Fruit fly (Drosophila melanogaster): ENCODE measurements around the gene Atet.

Gene Atet

dm6 chr2L:4364914-4365313 is 31.2 kb downstream of the Atet start:
- TF ChIP-seq Spps (tag; optimal IDR thresholded peaks at IDR 0.05) (peak; percentile 20), CG3407 (GFP tag; optimal IDR thresholded peaks at IDR 0.05) (peak; percentile 5), insv (GFP tag; optimal IDR thresholded peaks at IDR 0.05) (no peak), ranshi (GFP tag; IDR thresholded peaks at IDR 0.05) (no peak), Nf-YB (GFP tag; optimal IDR thresholded peaks at IDR 0.05) (peak; percentile 5), CG2129 (GFP tag; IDR thresholded peaks at IDR 0.05; ENCODE audit: partially characterized antibody) (no peak), CG15696 (tag; optimal IDR thresholded peaks at IDR 0.05) (peak; percentile 55), D19A (tag; optimal IDR thresholded peaks at IDR 0.05) (peak; percentile 37), CG2202 (tag; optimal IDR thresholded peaks at IDR 0.05) (peak; percentile 50), lola (GFP tag; optimal IDR thresholded peaks at IDR 0.05) (peak in 1 of 3 experiments; percentile 41), CG15479 (GFP tag; optimal IDR thresholded peaks at IDR 0.05) (peak; percentile 49), CG31441 (GFP tag; IDR thresholded peaks at IDR 0.05) (0 out of 2 replicates have a peak, but pooled peaks have one; percentile 24), Kr (GFP tag; optimal IDR thresholded peaks at IDR 0.05) (peak; percentile 54), CG33557 (GFP tag; optimal IDR thresholded peaks at IDR 0.05) (peak; percentile 54), Lhr (GFP tag; optimal IDR thresholded peaks at IDR 0.05) (peak; percentile 1), CG6813 (GFP tag; optimal IDR thresholded peaks at IDR 0.05) (peak; percentile 44), unpg (GFP tag; optimal IDR thresholded peaks at IDR 0.05) (peak; percentile 0), CG8290 (GFP tag; optimal IDR thresholded peaks at IDR 0.05) (no peak), CG8290 (tag; optimal IDR thresholded peaks at IDR 0.05) (no peak), CG18262 (tag; optimal IDR thresholded peaks at IDR 0.05) (peak; percentile 30), dmrt11E (tag; optimal IDR thresholded peaks at IDR 0.05) (peak; percentile 23), CG1603 (tag; optimal IDR thresholded peaks at IDR 0.05) (peak; percentile 44), gsb-n (tag; optimal IDR thresholded peaks at IDR 0.05) (peak; percentile 73), z (GFP tag; IDR thresholded peaks at IDR 0.05) (0 out of 3 replicates have a peak, but pooled peaks have one; percentile 41), org-1 (GFP tag; optimal IDR thresholded peaks at IDR 0.05) (peak; percentile 15), prd (optimal IDR thresholded peaks at IDR 0.05) (no peak), prd (GFP tag; IDR thresholded peaks at IDR 0.05) (no peak), CG8924 (tag; optimal IDR thresholded peaks at IDR 0.05) (peak; percentile 7), CHES-1-like (GFP tag; optimal IDR thresholded peaks at IDR 0.05) (no peak), CG10979 (tag; optimal IDR thresholded peaks at IDR 0.05) (peak; percentile 14), CG9727 (GFP tag; optimal IDR thresholded peaks at IDR 0.05) (peak; percentile 38), ac (GFP tag; optimal IDR thresholded peaks at IDR 0.05) (peak; percentile 50), CG14710 (tag; optimal IDR thresholded peaks at IDR 0.05) (peak; percentile 8), CG2712 (tag; optimal IDR thresholded peaks at IDR 0.05) (peak; percentile 15), Blimp-1 (GFP tag; optimal IDR thresholded peaks at IDR 0.05) (peak; percentile 44), Lpt (GFP tag; optimal IDR thresholded peaks at IDR 0.05) (no peak), Med (GFP tag) (peak; percentile 5), CG34376 (GFP tag; optimal IDR thresholded peaks at IDR 0.05) (no peak), CG2875 (GFP tag; optimal IDR thresholded peaks at IDR 0.05) (peak; percentile 25), oc (tag; optimal IDR thresholded peaks at IDR 0.05) (peak; percentile 15), Xrp1 (GFP tag; IDR thresholded peaks at IDR 0.05) (peak; percentile 43; the same call in 1 of the 2 replicates), Oli (tag; optimal IDR thresholded peaks at IDR 0.05) (no peak), cad (GFP tag; optimal IDR thresholded peaks at IDR 0.05) (peak; percentile 38), gem (tag; optimal IDR thresholded peaks at IDR 0.05) (no peak), maf-S (GFP tag; optimal IDR thresholded peaks at IDR 0.05) (no peak), CG8089 (GFP tag; optimal IDR thresholded peaks at IDR 0.05) (no peak), sens (GFP tag) (peak; percentile 76), HLHmδ (GFP tag; optimal IDR thresholded peaks at IDR 0.05) (peak; percentile 40), Hr78 (GFP tag; optimal IDR thresholded peaks at IDR 0.05) (peak in 1 of 2 experiments; percentile 74), CG7745 (tag; optimal IDR thresholded peaks at IDR 0.05) (peak; percentile 18)

Measured in whole organism, embryonic.